Fruit fly (Drosophila melanogaster) whole organism, adult: Measurements from ENCODE around the gene CG12171.

Experiments used
- CG11617 ChIP-seq: fragments of 200-800 bp; sonication (Bioruptor generic); optimal IDR thresholded peaks from 2 replicates; lab custom pipeline; 2017; ENCODE audit warnings: mild to moderate bottlenecking, missing biosample characterization, missing genetic modification reagents, missing genetic modification characterization
- CG12768 ChIP-seq: fragments of 200-800 bp; sonication (Bioruptor generic); optimal IDR thresholded peaks from 2 replicates; lab custom pipeline; 2017; ENCODE audit warnings: missing biosample characterization, missing genetic modification characterization, mild to moderate bottlenecking, moderate library complexity, missing genetic modification reagents
- CG1620 ChIP-seq: fragments of 200-800 bp; sonication (Bioruptor generic); optimal IDR thresholded peaks from 2 replicates; lab custom pipeline; 2016; ENCODE audit warnings: missing biosample characterization, missing genetic modification characterization
- CG33017 ChIP-seq: fragments of 200-800 bp; sonication (Bioruptor generic); optimal IDR thresholded peaks from 2 replicates; lab custom pipeline; 2018; ENCODE audit warnings: missing biosample characterization, mild to moderate bottlenecking, missing genetic modification characterization, moderate library complexity
- CG5204 ChIP-seq: fragments of 200-800 bp; sonication (Bioruptor generic); optimal IDR thresholded peaks from 2 replicates; lab custom pipeline; 2016; ENCODE audit warnings: missing biosample characterization, missing genetic modification characterization
- Clk ChIP-seq: fragments of 200-800 bp; sonication (Bioruptor generic); optimal IDR thresholded peaks from 2 replicates; lab custom pipeline; 2017; ENCODE audit warnings: missing biosample characterization, missing genetic modification characterization
- Crg-1 ChIP-seq: fragments of 200-800 bp; sonication (Bioruptor generic); optimal IDR thresholded peaks from 2 replicates; lab custom pipeline; 2016; ENCODE audit warnings: missing biosample characterization, missing genetic modification characterization
- ovo ChIP-seq: fragments of 200-800 bp; sonication (Bioruptor generic); optimal IDR thresholded peaks from 2 replicates; lab custom pipeline; 2016; ENCODE audit warnings: missing biosample characterization, missing genetic modification characterization
- tj ChIP-seq: fragments of 200-800 bp; sonication (Bioruptor generic); optimal IDR thresholded peaks from 3 replicates; lab custom pipeline; 2017; ENCODE audit warnings: missing biosample characterization, mild to moderate bottlenecking, missing genetic modification characterization, moderate library complexity

DNA sequence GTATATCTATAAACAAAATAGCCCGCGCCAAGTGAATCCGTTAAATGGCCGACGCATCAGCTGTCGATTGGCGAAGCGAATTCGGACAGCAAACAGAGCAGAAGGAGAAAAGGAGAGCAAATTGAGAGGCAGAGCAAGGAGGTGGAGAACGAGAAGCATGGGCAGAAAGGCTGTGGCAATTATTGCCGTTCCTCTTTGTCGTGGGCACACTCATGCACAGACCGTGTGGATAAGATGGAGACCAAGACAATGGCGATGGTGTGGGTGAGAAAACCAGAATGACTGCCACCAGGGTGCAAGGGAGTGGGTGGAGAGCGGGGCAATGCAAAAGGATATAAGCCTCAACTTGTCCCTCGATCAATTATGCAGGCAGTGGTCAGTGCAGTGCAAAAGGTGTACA is 22.3 kb upstream of the CG12171 start:
- TF ChIP-seq CG11617 (GFP tag; lab: Kevin White, UChicago) (no peak), tj (GFP tag; lab: Kevin White, UChicago) (no peak), CG12768 (GFP tag; lab: Kevin White, UChicago) (no peak), Crg-1 (GFP tag; lab: Kevin White, UChicago) (no peak), CG1620 (GFP tag; lab: Kevin White, UChicago) (no peak), CG5204 (GFP tag; lab: Kevin White, UChicago) (no peak), ovo (no peak), Clk (no peak), CG33017 (tag; lab: Kevin White, UChicago) (no peak)
